Worm (Caenorhabditis elegans) whole organism, L1 larva: Measurements from ENCODE around the gene spp-4.

Experiments used
- C34B4.2 ChIP-seq: sonication (generic microtip); optimal IDR thresholded peaks from 2 replicates; lab custom pipeline; 2017; ENCODE audit warnings: mild to moderate bottlenecking, missing genetic modification characterization, missing compliant biosample characterization
- ceh-82 ChIP-seq, 3 experiments: fragments of 150-350 bp in 1 of 3; sonication (generic microtip) in 2 of 3; optimal IDR thresholded peaks; 2 replicates each; lab custom pipeline; 2014 to 2017; ENCODE audit warnings: missing biosample characterization in 3 of 3, missing genetic modification characterization in 3 of 3
- egl-27 ChIP-seq, 2 experiments: fragments of 150-350 bp in 1 of 2; sonication (generic microtip); optimal IDR thresholded peaks; 3 replicates each; lab custom pipeline; 2017 to 2018; ENCODE audit warnings: missing biosample characterization in 2 of 2, missing genetic modification characterization in 2 of 2, missing genetic modification reagents in 2 of 2
- hlh-4 ChIP-seq: sonication (generic microtip); optimal IDR thresholded peaks from 2 replicates; lab custom pipeline; 2016; ENCODE audit warnings: mild to moderate bottlenecking, missing genetic modification characterization, missing compliant biosample characterization
- lsy-2 ChIP-seq, 2 experiments: fragments of 150-350 bp; optimal IDR thresholded peaks; 2 replicates each; lab custom pipeline; 2014; ENCODE audit warnings: missing biosample characterization in 2 of 2, missing genetic modification characterization in 2 of 2
- nhr-28 ChIP-seq: fragments of 150-350 bp; optimal IDR thresholded peaks from 2 replicates; lab custom pipeline; 2014; ENCODE audit warnings: missing biosample characterization, missing genetic modification characterization
- skn-1 ChIP-seq: fragments of 150-350 bp; optimal IDR thresholded peaks from 2 replicates; lab custom pipeline; 2014; ENCODE audit warnings: missing biosample characterization, missing genetic modification characterization
- sox-4 ChIP-seq: sonication (generic microtip); optimal IDR thresholded peaks from 2 replicates; lab custom pipeline; 2016; ENCODE audit warnings: missing genetic modification characterization, missing compliant biosample characterization
- xbp-1 ChIP-seq: sonication (generic microtip); optimal IDR thresholded peaks from 2 replicates; lab custom pipeline; 2016; ENCODE audit warnings: missing genetic modification characterization, missing compliant biosample characterization

ce11 chrX:7284724-7285184 lies 33.8 kb downstream of the spp-4 start:
- TF ChIP-seq xbp-1 (tag; lab: Kevin White, UChicago) (peak; percentile 29), sox-4 (tag; lab: Kevin White, UChicago) (no peak), C34B4.2 (tag; lab: Kevin White, UChicago) (no peak), lsy-2 (tag; optimal IDR thresholded peaks at IDR 0.05; lab: Kevin White, UChicago) (peak; percentile 16 to 63), ceh-82 (tag; optimal IDR thresholded peaks at IDR 0.05; lab: Kevin White, UChicago) (peak in 1 of 3 experiments; percentile 48), egl-27 (tag; optimal IDR thresholded peaks at IDR 0.05; lab: Kevin White, UChicago) (no peak), nhr-28 (tag; lab: Kevin White, UChicago) (no peak), skn-1 (tag; lab: Kevin White, UChicago) (no peak), hlh-4 (tag; lab: Kevin White, UChicago) (no peak)
